Fruit fly (Drosophila melanogaster): ENCODE measurements around the gene CG17329.

Gene CG17329

DNA sequence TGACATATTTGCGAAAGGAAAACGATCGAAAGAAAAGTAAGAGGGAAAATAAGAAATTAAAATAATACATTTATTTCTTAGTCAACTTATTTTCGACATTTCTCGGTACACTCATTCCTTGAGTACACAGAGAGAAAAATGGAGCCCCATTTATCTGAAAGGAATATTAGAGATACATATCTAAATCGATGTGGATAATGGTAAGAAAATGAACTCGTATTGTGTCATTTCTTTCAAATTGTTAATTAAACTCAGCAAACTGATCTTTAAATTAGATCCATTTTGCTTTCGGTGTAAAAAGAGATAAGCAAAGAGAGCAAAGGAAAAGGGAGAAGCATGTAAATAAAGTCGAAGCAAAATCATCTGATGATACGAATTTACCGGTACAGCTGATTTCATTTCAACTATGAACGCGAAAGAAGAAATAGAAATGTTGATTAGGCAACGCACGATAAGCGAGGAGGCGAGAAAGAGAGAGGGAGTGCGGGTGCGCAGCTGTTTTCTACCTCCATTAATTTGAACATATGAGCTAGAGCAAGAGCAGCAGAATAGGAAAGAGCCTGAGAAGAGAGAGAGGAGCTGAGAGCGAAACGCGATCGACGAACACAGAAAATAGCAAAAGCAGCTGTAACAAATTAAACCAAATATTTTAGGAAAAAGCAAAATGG is 5.3 kb upstream of the CG17329 start:
- TF ChIP-seq CTCF (optimal IDR thresholded peaks at IDR 0.05) (no peak), CG8478 (optimal IDR thresholded peaks at IDR 0.05) (no peak)

DNA sequence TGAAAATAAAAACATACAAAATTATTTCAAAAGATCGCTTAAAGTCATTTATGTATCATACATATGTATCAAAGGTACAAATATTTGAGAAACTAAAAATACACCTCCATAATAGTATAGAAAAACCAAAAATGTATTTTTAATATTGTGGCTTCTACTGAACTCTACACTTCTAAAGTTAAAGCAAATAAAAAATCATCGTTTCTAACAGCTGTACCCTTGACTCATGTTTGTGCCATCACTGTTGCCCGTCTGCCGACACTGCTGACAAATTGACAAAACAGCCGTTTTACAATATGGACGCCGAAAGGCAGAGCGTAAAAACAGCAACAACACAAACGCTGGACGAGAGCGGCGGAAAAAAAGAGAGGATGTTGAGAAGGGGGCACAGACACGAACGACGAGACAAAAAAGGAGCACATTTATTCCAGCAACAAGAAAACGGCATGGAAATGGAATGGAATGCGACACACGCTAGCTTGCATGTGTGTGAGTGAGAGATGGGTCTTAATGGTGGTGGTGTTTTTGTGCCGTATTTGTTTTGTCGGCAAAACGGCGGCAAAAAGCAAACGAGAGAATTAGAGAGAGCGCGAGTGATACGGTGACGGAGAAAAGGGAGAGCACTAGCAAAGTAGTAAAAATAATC is 4.6 kb upstream of the CG17329 start:
- TF ChIP-seq CG8478 (optimal IDR thresholded peaks at IDR 0.05) (no peak), CTCF (optimal IDR thresholded peaks at IDR 0.05) (peak in 1 of 2 experiments; percentile 3)

DNA sequence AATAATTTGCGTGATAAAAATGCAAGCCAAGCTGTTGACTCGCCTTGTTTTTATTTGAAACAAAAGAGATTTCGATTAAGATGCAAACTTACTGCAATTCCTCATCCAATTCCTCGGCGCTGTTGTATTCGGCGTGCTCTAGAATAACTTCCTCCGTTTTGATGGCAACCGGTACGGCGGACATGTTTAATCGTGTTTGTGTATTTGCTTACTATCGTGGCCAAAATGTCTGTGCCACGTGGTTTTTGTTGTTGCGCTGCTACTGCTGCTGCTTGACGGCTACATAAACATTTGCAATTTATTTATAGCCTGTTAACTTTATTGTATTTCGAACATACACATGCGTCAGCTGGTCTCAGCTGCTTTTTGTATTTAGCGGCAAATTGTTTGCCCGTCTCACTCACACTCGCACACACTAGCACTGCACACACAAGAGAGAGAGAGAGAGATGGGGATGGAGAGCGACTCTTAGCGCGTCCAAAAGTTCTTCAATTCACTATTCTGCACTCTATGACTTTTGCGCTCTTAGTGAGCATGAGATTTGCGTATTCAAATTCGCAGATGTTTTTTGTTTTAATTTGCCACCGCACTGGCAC is 4.0 kb upstream of the CG17329 start:
- no peak for TF ChIP-seq CTCF (optimal IDR thresholded peaks at IDR 0.05)
- TF ChIP-seq CG8478 (optimal IDR thresholded peaks at IDR 0.05): no peak

DNA sequence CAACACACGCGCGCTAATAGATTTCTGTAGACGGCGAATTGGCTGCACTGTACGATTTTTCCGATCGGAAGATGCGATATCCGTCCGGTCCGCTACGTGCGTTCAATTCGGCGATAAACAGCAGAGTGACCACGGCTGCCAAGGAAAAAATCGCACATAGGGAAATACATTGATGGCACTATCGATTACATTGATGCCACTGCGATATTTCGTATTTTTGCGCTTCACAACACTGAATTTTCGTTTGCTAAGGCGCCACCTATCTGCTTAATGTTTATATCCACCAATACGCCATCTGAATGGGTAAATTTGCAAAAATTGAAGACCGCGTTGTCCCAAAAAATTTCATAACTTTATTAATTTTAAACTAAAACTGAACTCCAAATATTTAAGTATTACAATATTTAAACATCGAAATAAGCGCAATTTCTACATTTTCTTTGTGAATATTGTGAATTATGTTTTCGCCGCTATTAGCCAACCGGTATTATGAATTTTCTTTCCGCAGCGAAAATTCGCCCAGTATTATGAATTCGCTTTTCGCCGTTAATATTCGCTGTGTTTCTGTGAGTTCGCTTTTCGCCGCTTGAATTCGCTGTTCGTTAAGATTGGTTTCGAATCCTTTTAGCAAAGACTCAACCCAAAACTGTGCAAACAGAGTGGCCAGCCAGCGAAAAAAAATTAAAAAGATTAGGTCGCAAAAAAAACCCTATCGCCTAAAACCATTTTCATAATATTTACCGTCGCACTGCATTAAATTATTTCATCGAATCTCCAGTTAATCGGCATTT is 3.3 kb upstream of the CG17329 start, which contains the start of the genes crp and pkaap:
Gene crp (minus strand): TSS at position 129 of the 791 bp plus-strand sequence.
Gene pkaap (plus strand): TSS at position 689 of the 791 bp plus-strand sequence.
- TF ChIP-seq CTCF (optimal IDR thresholded peaks at IDR 0.05): peak; percentile 98
- TF ChIP-seq CG8478 (optimal IDR thresholded peaks at IDR 0.05): no peak

DNA sequence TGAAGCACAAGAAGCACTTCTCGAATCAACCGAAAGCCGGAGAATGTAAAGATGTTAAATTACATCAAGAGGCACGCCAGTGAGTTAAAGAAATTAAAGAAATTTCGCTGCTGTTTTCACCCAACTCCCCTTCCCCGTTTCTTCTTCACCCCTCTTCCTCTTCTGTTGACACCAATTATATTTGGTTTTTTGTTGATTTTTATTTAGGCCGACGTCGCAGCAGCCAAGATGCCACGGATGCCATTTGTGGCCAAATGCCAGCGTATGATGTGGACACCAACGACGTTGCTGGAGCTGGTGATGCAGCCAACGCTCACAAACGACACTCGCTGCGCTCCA is 2.7 kb upstream of the CG17329 start:
- TF ChIP-seq CG8478 (optimal IDR thresholded peaks at IDR 0.05) (no peak), CTCF (optimal IDR thresholded peaks at IDR 0.05) (no peak)

DNA sequence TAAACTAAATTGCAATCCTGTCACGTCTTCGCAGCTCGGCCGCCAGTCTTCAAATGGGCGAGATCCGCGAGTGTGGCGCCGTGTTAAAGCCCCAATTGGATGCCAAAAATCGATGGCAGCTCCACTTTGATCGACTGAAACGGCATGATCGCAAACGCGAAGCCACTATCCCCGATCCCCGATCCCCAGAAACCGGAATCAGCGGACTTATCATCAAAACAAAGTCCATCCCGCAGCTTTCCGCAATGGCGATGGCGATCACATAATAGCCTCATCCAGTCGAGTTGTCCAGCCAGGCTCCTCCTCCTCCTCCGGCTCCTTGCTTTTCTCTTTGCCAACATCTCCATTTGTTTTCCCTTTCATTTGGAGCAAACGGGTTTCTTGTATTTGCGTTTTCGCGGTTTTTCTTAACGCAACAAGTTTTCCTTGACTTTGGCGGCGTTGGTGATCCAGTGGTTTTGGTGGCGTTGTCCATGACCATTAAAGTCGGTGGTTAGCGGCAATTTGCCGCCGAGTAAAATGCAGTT is 2.0 kb downstream of the CG17329 start, which contains the start of gene CG13258:
Gene CG13258 (minus strand): TSS at position 51 of the 527 bp plus-strand sequence.
- no peak for TF ChIP-seq CTCF (optimal IDR thresholded peaks at IDR 0.05)
- TF ChIP-seq CG8478 (optimal IDR thresholded peaks at IDR 0.05): no peak

DNA sequence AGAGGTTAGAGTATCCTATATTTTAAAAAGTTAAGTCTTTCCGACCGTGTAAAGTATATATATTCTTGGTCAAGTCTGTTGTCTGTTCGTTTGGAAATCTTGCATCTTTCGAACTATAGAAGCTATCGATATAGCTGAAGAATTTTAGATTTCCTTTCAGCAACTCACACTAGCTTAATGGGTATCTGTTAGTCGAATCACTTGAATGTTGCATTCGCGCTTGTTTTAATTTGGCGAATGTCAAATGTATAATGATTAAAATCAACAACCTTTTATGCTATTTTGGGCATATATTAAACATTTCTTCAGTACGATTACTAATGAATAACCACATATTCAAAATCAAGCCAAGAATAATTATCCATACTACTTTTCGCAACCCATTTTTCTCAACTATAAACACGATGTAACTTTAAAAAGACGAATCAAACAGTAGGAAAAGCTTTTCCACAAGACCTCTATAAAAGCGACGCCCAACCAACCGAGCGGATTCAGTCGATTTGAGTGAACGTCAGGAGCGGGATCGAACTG is 2.7 kb downstream of the CG17329 start, which contains the start of gene Cyp303a1:
Gene Cyp303a1 (plus strand): TSS at position 481 of the 531 bp plus-strand sequence.
- TF ChIP-seq CG8478 (optimal IDR thresholded peaks at IDR 0.05): no peak
- no peak for TF ChIP-seq CTCF (optimal IDR thresholded peaks at IDR 0.05)

DNA sequence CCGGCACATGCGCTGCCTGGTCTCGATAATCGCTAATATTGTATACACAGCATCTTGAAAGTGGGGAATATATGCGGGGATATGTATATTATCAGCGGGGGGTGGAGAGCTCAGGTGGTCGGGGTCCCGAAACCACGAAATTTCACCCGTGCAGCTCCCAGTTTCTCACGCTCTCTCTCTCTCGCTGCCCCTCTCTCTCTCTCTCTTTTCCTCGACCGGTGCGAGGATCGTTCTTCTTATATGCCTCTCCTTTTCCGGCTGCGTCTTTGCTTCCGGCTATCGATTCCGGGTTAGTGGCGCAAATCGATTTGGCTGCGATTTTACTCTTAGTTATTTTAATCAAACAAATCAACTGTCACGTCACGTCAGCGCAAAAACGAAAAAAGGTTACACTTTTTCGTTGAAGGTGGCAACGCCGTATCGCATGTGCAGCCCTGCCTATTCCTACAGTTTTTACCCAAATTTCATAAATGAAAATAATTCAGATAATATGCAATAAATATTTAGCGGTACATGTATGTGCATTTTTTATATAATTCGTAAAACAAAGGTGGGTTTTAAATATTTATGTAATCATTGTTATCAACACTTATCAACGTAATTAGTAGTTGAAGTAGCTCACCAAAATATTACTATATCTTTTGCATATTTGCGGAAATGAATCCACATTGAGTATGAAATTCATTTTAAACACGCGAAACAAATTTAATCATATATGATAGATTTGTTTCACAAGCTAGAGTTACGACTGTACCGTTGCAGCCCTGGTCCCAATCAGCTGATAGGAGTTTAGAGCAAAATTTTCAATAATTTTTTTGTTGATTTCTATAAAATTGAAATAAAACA is 8.6 kb downstream of the CG17329 start, which contains the start of the genes heix and CG17328:
Gene heix (minus strand): TSS at position 393 of the 846 bp plus-strand sequence.
Gene CG17328 (plus strand): TSS at position 478 of the 846 bp plus-strand sequence.
- no peak for TF ChIP-seq CG8478 (optimal IDR thresholded peaks at IDR 0.05)
- TF ChIP-seq CTCF (optimal IDR thresholded peaks at IDR 0.05): no peak

DNA sequence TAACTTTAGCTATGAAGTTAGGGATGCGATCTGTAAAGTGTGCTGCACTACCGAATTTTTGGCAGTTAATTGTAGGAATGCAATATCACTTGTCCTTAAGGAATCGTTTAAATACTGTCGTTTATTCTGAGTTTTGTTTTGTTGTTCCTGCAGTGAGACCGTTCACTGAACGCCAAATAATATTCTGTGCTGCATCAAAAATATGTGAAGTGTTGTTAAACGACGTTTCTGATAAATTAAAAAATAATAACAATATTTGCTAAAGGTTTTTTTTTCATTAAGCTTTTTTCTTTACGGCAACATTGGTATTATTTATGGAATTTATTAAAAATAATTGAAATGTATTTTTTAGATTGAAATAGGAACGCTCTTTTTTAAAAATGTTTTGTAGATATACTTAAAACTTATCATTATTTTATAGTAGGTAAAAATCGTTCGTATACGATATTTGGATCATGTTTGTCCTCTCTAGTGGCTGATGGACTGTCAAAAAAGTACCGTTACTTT is 11.7 kb downstream of the CG17329 start, which contains the start of gene GMF:
Gene GMF (minus strand): TSS at position 182 of the 507 bp plus-strand sequence.
- TF ChIP-seq CG8478 (optimal IDR thresholded peaks at IDR 0.05) (no peak), CTCF (optimal IDR thresholded peaks at IDR 0.05) (peak in 1 of 2 experiments; percentile 18)

DNA sequence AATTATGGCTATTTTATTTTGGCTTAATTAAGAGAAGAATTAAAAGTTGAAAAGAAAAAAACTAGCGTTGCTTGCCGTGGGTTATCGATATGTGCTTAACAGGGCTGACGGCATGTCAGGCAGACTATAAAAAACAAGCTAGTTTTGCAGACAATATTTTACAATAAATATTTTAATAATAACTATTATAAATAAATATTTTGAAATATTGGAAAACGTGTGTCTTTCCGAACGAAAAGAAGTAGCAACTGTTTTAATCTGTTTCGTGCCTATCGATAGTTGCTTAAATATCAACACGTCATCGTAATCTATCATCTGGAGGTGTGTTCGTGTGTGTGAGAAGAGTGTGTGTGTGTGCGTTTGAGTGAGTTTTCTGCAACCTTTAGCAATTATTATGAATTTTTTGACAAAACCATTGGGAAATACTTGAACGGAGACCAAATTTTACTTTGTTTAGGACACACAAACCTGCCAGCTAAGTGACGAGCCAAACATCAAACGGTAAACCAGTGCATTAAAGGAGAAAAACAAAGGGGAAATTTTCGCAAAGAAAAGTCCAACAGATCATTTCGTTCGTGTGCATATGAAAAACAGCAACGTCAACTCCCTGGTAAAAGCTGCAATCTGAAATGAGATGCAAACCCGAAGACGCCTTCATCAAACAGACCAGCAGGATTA is 16.1 kb downstream of the CG17329 start, which contains the start of the genes CG5861 and Syx5:
Gene CG5861 (minus strand): TSS at position 273 of the 678 bp plus-strand sequence.
Gene Syx5 (plus strand): TSS at position 321 of the 678 bp plus-strand sequence.
- no peak for TF ChIP-seq CTCF (optimal IDR thresholded peaks at IDR 0.05)
- TF ChIP-seq CG8478 (optimal IDR thresholded peaks at IDR 0.05): no peak

DNA sequence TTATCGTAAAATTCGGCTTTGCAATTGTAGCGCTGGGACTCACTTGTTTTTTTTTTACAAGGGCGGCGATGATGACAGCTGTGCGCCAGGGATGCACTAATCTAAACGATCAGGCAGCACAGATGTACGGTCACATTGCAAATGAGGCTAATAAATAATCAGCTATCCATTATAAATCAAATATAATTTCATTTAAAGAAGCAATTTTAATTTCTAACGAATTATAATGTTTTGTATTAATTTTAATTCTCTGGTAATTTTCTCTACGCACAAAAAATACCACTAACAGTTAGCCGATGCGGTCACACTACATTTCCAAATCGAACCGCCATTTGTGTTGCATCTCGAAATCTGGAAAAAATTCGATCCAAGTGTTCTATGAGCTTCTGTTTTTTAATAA is 19.6 kb downstream of the CG17329 start, which contains the start of the genes cni and fzy:
Gene cni (minus strand): TSS at position 79 of the 400 bp plus-strand sequence.
Gene fzy (plus strand): TSS at position 309 of the 400 bp plus-strand sequence.
- TF ChIP-seq CTCF (optimal IDR thresholded peaks at IDR 0.05) (peak in 1 of 2 experiments; percentile 6), CG8478 (optimal IDR thresholded peaks at IDR 0.05) (no peak)

DNA sequence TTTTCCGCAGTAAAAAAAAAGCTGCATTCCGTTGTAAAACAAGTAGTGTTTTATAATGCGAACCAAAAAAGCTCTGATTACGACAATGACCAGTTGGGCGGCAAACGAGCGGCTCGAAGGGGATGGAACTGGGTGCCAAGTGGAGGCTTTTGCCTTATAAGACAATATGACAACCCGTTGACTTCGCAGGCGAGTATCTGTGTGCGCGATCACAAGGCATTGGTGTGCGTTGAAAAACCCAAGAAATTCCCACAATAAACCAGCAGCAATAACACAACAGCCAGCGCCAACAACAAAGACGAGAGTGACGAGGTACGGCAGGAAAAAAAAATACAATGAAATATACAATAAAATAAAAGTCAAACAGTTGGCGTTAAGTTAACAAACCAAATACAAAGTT is 23.9 kb downstream of the CG17329 start:
- no peak for TF ChIP-seq CTCF (optimal IDR thresholded peaks at IDR 0.05)
- TF ChIP-seq CG8478 (optimal IDR thresholded peaks at IDR 0.05): no peak

Measured in S2 (cell line).